Worm (Caenorhabditis elegans) whole organism, midembryonic: ENCODE measurements around the gene srx-1.

Experiments
- T22C8.4 ChIP-seq: fragments of 200-800 bp; sonication (Bioruptor generic); IDR thresholded peaks from 2 replicates; pipeline ENCODE4 v1.3.6; 2022; ENCODE audit warnings: missing genetic modification characterization, missing compliant biosample characterization
- cog-1 ChIP-seq: sonication (generic microtip); optimal IDR thresholded peaks from 2 replicates; lab custom pipeline; 2016; ENCODE audit warnings: missing genetic modification characterization, missing compliant biosample characterization
- flt-1 ChIP-seq: fragments of 200-800 bp; sonication (Bioruptor generic); IDR thresholded peaks from 2 replicates; pipeline ENCODE4 v1.3.6; 2022; ENCODE audit warnings: missing genetic modification characterization, missing compliant biosample characterization
- klf-2 ChIP-seq: fragments of 200-800 bp; sonication (Bioruptor generic); conservative IDR thresholded peaks from 2 replicates; pipeline ENCODE4 v1.3.6; 2022; ENCODE audit warnings: missing genetic modification reagents, missing genetic modification characterization, missing compliant biosample characterization
- med-1 ChIP-seq: sonication (generic microtip); optimal IDR thresholded peaks from 2 replicates; lab custom pipeline; 2017; ENCODE audit warnings: missing genetic modification characterization, mild to moderate bottlenecking, missing compliant biosample characterization, antibody characterized with exemption, missing genetic modification reagents; ENCODE audit not compliant: insufficient read depth
- ref-1 ChIP-seq: fragments of 200-800 bp; sonication (Bioruptor generic); conservative IDR thresholded peaks from 2 replicates; pipeline ENCODE4 v1.3.6; 2022; ENCODE audit warnings: missing genetic modification reagents, missing genetic modification characterization, missing compliant biosample characterization
- tab-1 ChIP-seq: fragments of 200-800 bp; sonication (Bioruptor generic); IDR thresholded peaks from 2 replicates; pipeline ENCODE4 v1.3.6; 2022; ENCODE audit warnings: missing genetic modification characterization, missing compliant biosample characterization
- ztf-23 ChIP-seq: fragments of 200-800 bp; sonication (Bioruptor generic); IDR thresholded peaks from 2 replicates; pipeline ENCODE4 v1.3.6; 2022; ENCODE audit warnings: missing genetic modification reagents, missing genetic modification characterization, missing compliant biosample characterization
- ztf-29 ChIP-seq: fragments of 200-800 bp; sonication (Bioruptor generic); IDR thresholded peaks from 2 replicates; pipeline ENCODE4 v1.3.6; 2022; ENCODE audit warnings: missing genetic modification reagents, missing genetic modification characterization, missing compliant biosample characterization

Gene srx-1

DNA sequence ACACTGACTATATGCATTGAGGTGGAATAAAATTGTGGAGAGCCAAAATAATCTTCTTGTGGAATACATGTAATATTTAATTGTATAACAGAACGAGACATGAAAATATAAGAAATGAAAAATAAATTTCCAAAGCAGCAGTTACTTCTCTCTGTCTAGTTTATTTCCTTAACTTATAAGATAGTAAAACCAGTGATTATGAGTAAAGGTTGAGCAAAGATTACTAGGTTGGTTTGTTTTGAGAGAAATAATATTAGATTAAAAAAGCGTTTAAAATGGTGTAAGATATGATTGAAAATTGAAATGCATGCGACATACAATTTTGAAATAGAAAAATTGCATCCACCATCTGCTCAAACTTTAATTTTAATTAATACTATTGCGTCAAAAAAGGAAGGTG is 10.3 kb downstream of the srx-1 start, which contains the start of gene srh-201:
Gene srh-201, minus strand, starts transcription at position 101 of the 400 bp plus-strand sequence.
- no peak for TF ChIP-seq tab-1
- TF ChIP-seq cog-1 (tag; lab: Kevin White, UChicago), result no peak
- no peak for TF ChIP-seq ztf-23 (GFP tag; lab: Robert Waterston, UW)
- no peak for TF ChIP-seq ztf-29 (GFP tag; lab: Robert Waterston, UW)

- TF ChIP-seq flt-1 (GFP tag; lab: Robert Waterston, UW) (no peak), cog-1 (tag; lab: Kevin White, UChicago) (no peak), ztf-23 (GFP tag; lab: Robert Waterston, UW) (no peak), med-1 (GFP tag; lab: Kevin White, UChicago) (no peak), tab-1 (no peak), T22C8.4 (GFP tag; lab: Robert Waterston, UW) (no peak), ztf-29 (GFP tag; lab: Robert Waterston, UW) (no peak), ref-1 (GFP tag; lab: Robert Waterston, UW) (no peak), klf-2 (GFP tag; lab: Robert Waterston, UW) (no peak)
Measured at ce11 chrV:9015540-9015939, 12.1 kb downstream of the srx-1 start, which contains the start of gene srt-18. srt-18 (minus strand) TSS chrV:9015640.

ce11 chrV:9016479-9016878 is 13.0 kb downstream of the srx-1 start, which contains the start of gene oac-40:
oac-40 (plus strand) TSS chrV:9016779.
- TF ChIP-seq klf-2 (GFP tag; lab: Robert Waterston, UW) (no peak), flt-1 (GFP tag; lab: Robert Waterston, UW) (no peak), cog-1 (tag; lab: Kevin White, UChicago) (no peak), tab-1 (no peak), ref-1 (GFP tag; lab: Robert Waterston, UW) (no peak), ztf-23 (GFP tag; lab: Robert Waterston, UW) (no peak), med-1 (GFP tag; lab: Kevin White, UChicago) (no peak), T22C8.4 (GFP tag; lab: Robert Waterston, UW) (no peak), ztf-29 (GFP tag; lab: Robert Waterston, UW) (no peak)

DNA sequence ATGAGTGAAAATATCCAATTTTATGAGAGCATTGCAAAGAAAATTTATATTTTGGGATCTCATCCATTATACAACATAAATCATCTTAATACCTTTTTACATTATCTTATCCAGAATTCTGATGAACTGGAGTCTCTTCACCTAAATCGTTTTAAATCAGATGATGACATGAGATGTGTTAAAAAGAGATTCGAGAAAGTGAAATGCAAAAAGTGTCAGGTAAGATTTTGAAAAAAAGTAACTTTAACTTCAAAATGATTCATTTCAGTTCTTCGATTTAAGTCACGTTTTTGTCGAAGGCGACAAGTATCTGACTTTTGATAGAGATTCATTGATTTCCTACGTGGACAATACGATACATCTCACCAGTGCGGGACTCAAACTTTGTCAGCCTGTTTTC is 15.4 kb downstream of the srx-1 start:
- TF ChIP-seq flt-1 (GFP tag; lab: Robert Waterston, UW) (no peak), ztf-29 (GFP tag; lab: Robert Waterston, UW) (no peak), med-1 (GFP tag; lab: Kevin White, UChicago) (no peak), T22C8.4 (GFP tag; lab: Robert Waterston, UW) (no peak), ztf-23 (GFP tag; lab: Robert Waterston, UW) (no peak), tab-1 (no peak), cog-1 (tag; lab: Kevin White, UChicago) (no peak), ref-1 (GFP tag; lab: Robert Waterston, UW) (no peak), klf-2 (GFP tag; lab: Robert Waterston, UW) (no peak)

- TF ChIP-seq med-1 (GFP tag; lab: Kevin White, UChicago) (no peak), flt-1 (GFP tag; lab: Robert Waterston, UW) (no peak), T22C8.4 (GFP tag; lab: Robert Waterston, UW) (no peak), tab-1 (no peak), ref-1 (GFP tag; lab: Robert Waterston, UW) (no peak), ztf-23 (GFP tag; lab: Robert Waterston, UW) (no peak), klf-2 (GFP tag; lab: Robert Waterston, UW) (no peak), ztf-29 (GFP tag; lab: Robert Waterston, UW) (no peak), cog-1 (tag; lab: Kevin White, UChicago) (no peak)
Measured at ce11 chrV:9022078-9022477, 18.6 kb downstream of the srx-1 start, which contains the start of gene oac-41. oac-41 (minus strand) TSS chrV:9022178.

DNA sequence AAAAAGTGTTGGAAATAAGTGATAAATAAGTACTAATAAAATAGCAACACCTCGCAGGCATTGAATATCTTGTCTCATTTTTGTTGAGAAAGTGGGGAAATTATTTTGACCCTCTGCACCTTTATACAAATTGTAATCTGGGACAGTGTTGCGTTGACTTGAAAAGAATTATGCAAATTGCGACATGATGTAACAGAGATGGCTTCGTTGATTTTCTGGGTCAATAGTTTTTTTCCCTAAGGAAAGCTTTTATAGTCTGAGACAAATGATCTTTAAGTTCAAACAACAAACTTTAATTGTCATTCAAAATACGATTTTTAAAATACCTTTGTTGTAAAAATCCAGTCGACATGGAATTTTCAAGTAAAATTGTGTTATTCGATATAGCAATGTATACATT is 21.2 kb downstream of the srx-1 start, which contains the start of gene bus-1:
Gene bus-1, minus strand, starts transcription at position 101 of the 400 bp plus-strand sequence.
- no peak for TF ChIP-seq med-1 (GFP tag; lab: Kevin White, UChicago)
- no peak for TF ChIP-seq ztf-23 (GFP tag; lab: Robert Waterston, UW)
- no peak for TF ChIP-seq T22C8.4 (GFP tag; lab: Robert Waterston, UW)
- TF ChIP-seq klf-2 (GFP tag; lab: Robert Waterston, UW), result no peak
- no peak for TF ChIP-seq ztf-29 (GFP tag; lab: Robert Waterston, UW)
- no peak for TF ChIP-seq ref-1 (GFP tag; lab: Robert Waterston, UW)
- no peak for TF ChIP-seq cog-1 (tag; lab: Kevin White, UChicago)
- TF ChIP-seq flt-1 (GFP tag; lab: Robert Waterston, UW), result no peak
- TF ChIP-seq tab-1, result no peak

DNA sequence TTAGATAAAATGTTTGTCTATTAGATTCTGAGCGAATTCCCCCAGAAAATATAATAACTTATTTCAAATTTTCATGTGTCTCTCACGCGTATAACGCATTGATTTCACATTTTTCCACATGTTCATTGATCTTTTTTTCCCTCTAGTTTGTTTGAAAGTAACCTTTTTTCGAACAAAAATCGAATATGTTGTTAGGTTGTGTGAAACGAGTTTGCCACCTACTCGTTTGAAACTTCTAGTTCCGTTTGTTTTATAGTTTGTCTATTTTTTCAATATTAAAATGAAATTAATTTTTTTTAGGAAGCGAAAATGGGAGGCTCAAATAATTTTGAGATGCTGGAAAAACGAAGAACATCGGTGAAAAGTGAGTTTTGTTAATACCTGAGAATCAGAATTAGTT is 26.8 kb downstream of the srx-1 start, which contains the start of gene C25E10.5:
Gene C25E10.5, plus strand, starts transcription at position 301 of the 400 bp plus-strand sequence.
- TF ChIP-seq ztf-23 (GFP tag; lab: Robert Waterston, UW), result no peak
- TF ChIP-seq cog-1 (tag; lab: Kevin White, UChicago), result no peak
- no peak for TF ChIP-seq flt-1 (GFP tag; lab: Robert Waterston, UW)
- TF ChIP-seq ztf-29 (GFP tag; lab: Robert Waterston, UW), result no peak
- TF ChIP-seq klf-2 (GFP tag; lab: Robert Waterston, UW), result no peak
- TF ChIP-seq tab-1, result no peak
- TF ChIP-seq T22C8.4 (GFP tag; lab: Robert Waterston, UW), result no peak
- no peak for TF ChIP-seq ref-1 (GFP tag; lab: Robert Waterston, UW)
- no peak for TF ChIP-seq med-1 (GFP tag; lab: Kevin White, UChicago)

- TF ChIP-seq klf-2 (GFP tag; lab: Robert Waterston, UW) (no peak), T22C8.4 (GFP tag; lab: Robert Waterston, UW) (no peak), med-1 (GFP tag; lab: Kevin White, UChicago) (no peak), ztf-29 (GFP tag; lab: Robert Waterston, UW) (no peak)
Measured at ce11 chrV:9033267-9033666, 29.8 kb downstream of the srx-1 start, which contains the start of gene C25E10.4. C25E10.4 (plus strand) TSS chrV:9033567.

DNA sequence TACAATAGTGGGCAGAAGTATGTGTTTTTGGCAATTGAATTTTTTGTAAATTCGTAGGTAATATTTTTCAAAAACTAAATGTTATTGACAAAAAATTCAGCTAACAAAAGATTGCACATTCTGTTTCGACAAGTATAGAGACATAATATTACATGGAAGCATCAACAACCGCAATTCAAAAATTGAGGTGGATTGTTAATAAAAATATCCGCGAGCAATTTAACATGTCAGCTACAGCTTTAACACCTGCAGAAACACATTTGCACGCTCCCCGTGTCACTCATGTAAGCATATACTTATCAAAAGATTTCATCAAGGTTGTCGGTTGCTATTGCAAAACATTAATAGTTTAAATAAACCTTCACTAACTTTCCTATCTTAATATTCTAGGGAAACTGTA is 32.2 kb downstream of the srx-1 start, which contains the start of gene srsx-34:
Gene srsx-34, plus strand, starts transcription at position 301 of the 400 bp plus-strand sequence.
- TF ChIP-seq ztf-23 (GFP tag; lab: Robert Waterston, UW), result no peak
- TF ChIP-seq klf-2 (GFP tag; lab: Robert Waterston, UW), result no peak
- TF ChIP-seq tab-1, result no peak
- no peak for TF ChIP-seq ztf-29 (GFP tag; lab: Robert Waterston, UW)
- TF ChIP-seq flt-1 (GFP tag; lab: Robert Waterston, UW), result no peak
- TF ChIP-seq ref-1 (GFP tag; lab: Robert Waterston, UW), result no peak
- no peak for TF ChIP-seq cog-1 (tag; lab: Kevin White, UChicago)
- TF ChIP-seq med-1 (GFP tag; lab: Kevin White, UChicago), result no peak
- no peak for TF ChIP-seq T22C8.4 (GFP tag; lab: Robert Waterston, UW)
